Worm (Caenorhabditis elegans): ENCODE data around the gene lrch-1.

DNA sequence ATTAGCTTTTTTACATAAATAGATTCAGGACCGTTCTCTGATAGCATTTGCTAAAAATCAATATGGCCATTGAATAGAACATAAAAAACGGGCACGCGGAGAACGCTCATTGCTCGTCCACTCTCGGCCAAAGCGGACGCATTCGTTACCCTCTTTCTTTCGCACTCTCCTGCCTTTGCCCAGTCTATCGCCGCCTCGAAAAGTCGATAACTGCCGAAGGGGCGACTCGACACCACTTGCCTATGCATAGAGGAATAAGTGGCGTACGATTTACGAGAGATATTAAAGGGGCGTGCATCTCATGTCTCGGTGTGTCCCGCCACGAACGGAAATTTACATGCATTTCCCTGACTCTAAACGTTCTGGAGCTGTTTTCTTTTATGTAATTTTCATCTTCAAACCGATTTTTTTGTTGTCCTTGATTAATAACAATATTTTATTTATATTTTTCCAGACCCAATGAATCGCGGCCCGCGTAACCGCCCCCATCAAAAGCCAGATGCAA lies 46.8 kb upstream of the lrch-1 start, which contains the start of gene W05H9.4:
- TF ChIP-seq him-1 (tag; optimal IDR thresholded peaks at IDR 0.05) (no peak), dao-5 (tag; optimal IDR thresholded peaks at IDR 0.05) (no peak)
